Fruit fly (Drosophila melanogaster) whole organism, embryonic: ENCODE data around the gene hbt.

ENCODE experiments used
- Asciz ChIP-seq: fragments of 200-800 bp; sonication (Bioruptor generic); optimal IDR thresholded peaks from 2 replicates; lab custom pipeline; 2017; ENCODE audit warnings: missing biosample characterization, mild to moderate bottlenecking, missing genetic modification characterization, missing genetic modification reagents
- Blimp-1 ChIP-seq: fragments of 200-800 bp; sonication (Bioruptor generic); optimal IDR thresholded peaks from 3 replicates; lab custom pipeline; 2018; ENCODE audit warnings: missing biosample characterization, missing genetic modification characterization, mild to moderate bottlenecking, moderate library complexity, missing genetic modification reagents
- CG11560 ChIP-seq: fragments of 200-800 bp; sonication (Bioruptor generic); IDR thresholded peaks from 3 replicates; pipeline ENCODE4 v1.3.6; 2022; ENCODE audit warnings: missing biosample characterization, missing genetic modification characterization
- CG12155 ChIP-seq: fragments of 200-800 bp; sonication (Bioruptor generic); optimal IDR thresholded peaks from 3 replicates; lab custom pipeline; 2016; ENCODE audit warnings: missing biosample characterization, missing genetic modification characterization
- CG1233 ChIP-seq: fragments of 200-800 bp; sonication (Bioruptor generic); optimal IDR thresholded peaks from 4 replicates; lab custom pipeline; 2018; ENCODE audit warnings: missing biosample characterization, mild to moderate bottlenecking, missing genetic modification characterization
- CG12769 ChIP-seq: fragments of 200-800 bp; sonication (Bioruptor generic); optimal IDR thresholded peaks from 2 replicates; lab custom pipeline; 2019; ENCODE audit warnings: missing biosample characterization, mild to moderate bottlenecking, missing genetic modification characterization, moderate library complexity
- CG2129 ChIP-seq: fragments of 200-800 bp; sonication (Bioruptor generic); IDR thresholded peaks from 2 replicates; pipeline ENCODE4 v1.3.6; 2022; ENCODE audit warnings: missing biosample characterization, missing genetic modification characterization; ENCODE audit not compliant: partially characterized antibody
- CG4424 ChIP-seq: fragments of 200-800 bp; sonication (Bioruptor generic); optimal IDR thresholded peaks from 3 replicates; lab custom pipeline; 2016; ENCODE audit warnings: missing biosample characterization, missing genetic modification characterization
- CG6689 ChIP-seq: fragments of 200-800 bp; sonication (Bioruptor generic); IDR thresholded peaks from 2 replicates; pipeline ENCODE4 v1.3.6; 2022; ENCODE audit warnings: missing biosample characterization, missing genetic modification characterization
- Ets65A ChIP-seq: fragments of 200-800 bp; sonication (Bioruptor generic); peaks from one replicate; lab custom pipeline; 2016; ENCODE audit warnings: missing biosample characterization, missing genetic modification characterization
- Oli ChIP-seq: fragments of 200-800 bp; sonication (Bioruptor generic); optimal IDR thresholded peaks from 2 replicates; lab custom pipeline; 2018; ENCODE audit warnings: missing biosample characterization, mild to moderate bottlenecking, missing genetic modification characterization, moderate library complexity
- Xrp1 ChIP-seq: fragments of 200-800 bp; sonication (Bioruptor generic); IDR thresholded peaks from 2 replicates; pipeline ENCODE4 v1.3.6; 2022; ENCODE audit warnings: missing biosample characterization, missing genetic modification characterization
- bsh ChIP-seq, 2 experiments: fragments of 200-800 bp; sonication (Bioruptor generic); optimal IDR thresholded peaks; 2 replicates each; lab custom pipeline; 2017 to 2018; ENCODE audit warnings: mild to moderate bottlenecking in 2 of 2, missing biosample characterization in 2 of 2, missing genetic modification characterization in 2 of 2, moderate library complexity in 1 of 2
- cg ChIP-seq: fragments of 200-800 bp; sonication (Bioruptor generic); optimal IDR thresholded peaks from 3 replicates; lab custom pipeline; 2019; ENCODE audit warnings: missing biosample characterization, mild to moderate bottlenecking, missing genetic modification characterization, moderate library complexity
- chinmo ChIP-seq: fragments of 200-800 bp; sonication (Bioruptor generic); IDR thresholded peaks from 4 replicates; pipeline ENCODE4 v1.3.6; 2022; ENCODE audit warnings: missing biosample characterization, missing genetic modification characterization; ENCODE audit not compliant: partially characterized antibody
- corto ChIP-seq: fragments of 200-800 bp; sonication (Bioruptor generic); optimal IDR thresholded peaks from 2 replicates; lab custom pipeline; 2016; ENCODE audit warnings: missing biosample characterization, mild to moderate bottlenecking, missing genetic modification characterization, moderate library complexity
- dati ChIP-seq: fragments of 200-800 bp; sonication (Bioruptor generic); IDR thresholded peaks from 2 replicates; pipeline ENCODE4 v1.3.6; 2022; ENCODE audit warnings: missing biosample characterization, missing genetic modification characterization
- nmo ChIP-seq: fragments of 200-800 bp; sonication (Bioruptor generic); optimal IDR thresholded peaks from 2 replicates; lab custom pipeline; 2018; ENCODE audit warnings: missing biosample characterization, mild to moderate bottlenecking, missing genetic modification characterization, moderate library complexity
- p53 ChIP-seq: fragments of 200-800 bp; sonication (Bioruptor generic); optimal IDR thresholded peaks from 2 replicates; lab custom pipeline; 2016; ENCODE audit warnings: missing biosample characterization, missing genetic modification characterization
- stwl ChIP-seq: fragments of 200-800 bp; sonication (Bioruptor generic); optimal IDR thresholded peaks from 3 replicates; lab custom pipeline; 2018; ENCODE audit warnings: missing biosample characterization, mild to moderate bottlenecking, missing genetic modification characterization, moderate library complexity
- sug ChIP-seq: fragments of 200-800 bp; optimal IDR thresholded peaks from 2 replicates; lab custom pipeline; 2019; ENCODE audit warnings: missing biosample characterization, mild to moderate bottlenecking, missing genetic modification characterization, moderate library complexity
- tap ChIP-seq: fragments of 200-800 bp; optimal IDR thresholded peaks from 3 replicates; lab custom pipeline; 2019; ENCODE audit warnings: missing biosample characterization, mild to moderate bottlenecking, missing genetic modification characterization, moderate library complexity
- zfh2 ChIP-seq: fragments of 200-800 bp; sonication (Bioruptor generic); optimal IDR thresholded peaks from 2 replicates; lab custom pipeline; 2016; ENCODE audit warnings: missing biosample characterization, missing genetic modification characterization

hbt gene

DNA sequence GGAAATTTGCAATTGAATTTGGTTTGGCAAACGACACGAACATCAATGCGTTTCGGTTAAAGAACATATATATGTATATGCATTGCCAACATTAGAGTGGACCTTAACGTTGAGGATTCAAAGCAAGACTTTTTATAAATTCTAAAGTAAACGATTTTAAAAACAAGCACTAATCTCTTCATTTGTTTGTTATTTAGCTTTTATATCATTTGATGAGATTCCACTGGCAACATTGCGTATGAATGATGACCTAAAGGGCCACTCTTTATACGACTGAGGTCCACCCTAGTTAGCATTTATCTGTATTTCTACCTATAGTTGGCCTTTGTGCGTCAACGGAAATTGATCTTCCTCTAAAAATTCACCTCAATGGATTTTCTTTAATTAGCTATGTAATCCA is 72.2 kb downstream of the hbt start (continued):
- TF ChIP-seq Xrp1 (GFP tag; lab: Robert Waterston, UW), result peak; percentile 40; the same call in 1 of the 2 replicates
- TF ChIP-seq CG12769, result peak; percentile 15
- TF ChIP-seq sug, result no peak
- TF ChIP-seq Asciz (GFP tag; lab: Kevin White, UChicago), result peak; percentile 7
- TF ChIP-seq dati (GFP tag; lab: Robert Waterston, UW), result no peak
- no peak for TF ChIP-seq corto (GFP tag; lab: Kevin White, UChicago)
- no peak for TF ChIP-seq CG2129
- TF ChIP-seq CG6689 (GFP tag; lab: Robert Waterston, UW), result peak; percentile 36; the same call in 1 of the 2 replicates
- TF ChIP-seq tap, result peak; percentile 43
- TF ChIP-seq CG12155 (GFP tag; lab: Kevin White, UChicago), result no peak
- TF ChIP-seq zfh2 (GFP tag; lab: Kevin White, UChicago), result peak; percentile 9
- TF ChIP-seq bsh (GFP tag; optimal IDR thresholded peaks at IDR 0.05; lab: Kevin White, UChicago), result peak in 1 of 2 experiments; percentile 52
- TF ChIP-seq CG1233 (GFP tag; lab: Kevin White, UChicago), result no peak
- no peak for TF ChIP-seq stwl
- TF ChIP-seq Blimp-1 (GFP tag; lab: Kevin White, UChicago), result peak; percentile 52
- TF ChIP-seq Ets65A (GFP tag; lab: Kevin White, UChicago), result peak; percentile 31
- TF ChIP-seq chinmo (GFP tag; lab: Robert Waterston, UW), result no peak
- no peak for TF ChIP-seq p53 (GFP tag; lab: Kevin White, UChicago)
- TF ChIP-seq nmo (GFP tag; lab: Kevin White, UChicago), result peak; percentile 12
- peak; percentile 34 for TF ChIP-seq Oli (tag; lab: Kevin White, UChicago)
- TF ChIP-seq CG11560 (tag; lab: Robert Waterston, UW), result no peak
- TF ChIP-seq CG4424 (GFP tag; lab: Kevin White, UChicago), result peak; percentile 18

DNA sequence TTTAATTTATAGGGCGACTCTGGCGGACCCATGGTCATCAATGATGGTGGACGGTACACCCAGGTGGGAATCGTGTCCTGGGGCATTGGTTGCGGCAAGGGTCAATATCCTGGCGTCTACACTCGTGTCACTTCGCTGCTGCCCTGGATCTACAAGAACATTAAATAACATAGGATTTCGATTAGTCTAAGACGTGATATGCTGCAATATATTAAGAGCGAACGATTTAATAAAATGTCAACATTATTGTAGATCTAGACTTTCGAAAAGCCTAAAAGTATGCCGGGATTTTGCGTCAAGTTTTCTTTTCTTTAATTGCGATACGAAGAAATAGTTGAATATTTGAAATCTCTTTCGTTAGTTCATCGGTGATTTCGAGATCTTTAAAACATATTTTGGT is 73.7 kb downstream of the hbt start, which contains the start of gene Naa20B:
Gene Naa20B, plus strand, starts transcription at position 301 of the 400 bp plus-strand sequence.
- no peak for TF ChIP-seq cg (GFP tag; lab: Kevin White, UChicago)
